Fruit fly (Drosophila melanogaster): Measurements from ENCODE around the gene Nedd8.

The Nedd8 gene

dm6 chr2L:18906615-18907014 lies 45.0 kb downstream of the Nedd8 start (continued):
- TF ChIP-seq CG1602 (GFP tag; optimal IDR thresholded peaks at IDR 0.05), result peak; percentile 26
- TF ChIP-seq CG8359 (GFP tag; optimal IDR thresholded peaks at IDR 0.05; ENCODE audit: borderline replicate concordance), result peak; percentile 36
- peak; percentile 14 for TF ChIP-seq Deaf1 (tag; optimal IDR thresholded peaks at IDR 0.05)
- no peak for TF ChIP-seq psq (GFP tag; optimal IDR thresholded peaks at IDR 0.05)
- TF ChIP-seq CG6654 (GFP tag; optimal IDR thresholded peaks at IDR 0.05), result no peak
- peak; percentile 48; the same call in 2 of the 3 replicates for TF ChIP-seq croc (GFP tag; conservative IDR thresholded peaks at IDR 0.05)
- TF ChIP-seq lmd (GFP tag; IDR thresholded peaks at IDR 0.05), result peak; percentile 53
- peak; percentile 37; the same call in 1 of the 2 replicates for TF ChIP-seq peb (GFP tag; IDR thresholded peaks at IDR 0.05)
- peak; percentile 6 for TF ChIP-seq CG8924 (tag; optimal IDR thresholded peaks at IDR 0.05)
- peak; percentile 13 for TF ChIP-seq CG4820 (GFP tag; optimal IDR thresholded peaks at IDR 0.05)
- no peak for TF ChIP-seq al (GFP tag; IDR thresholded peaks at IDR 0.05)
- no peak for TF ChIP-seq CG12659 (GFP tag; optimal IDR thresholded peaks at IDR 0.05)
- no peak for TF ChIP-seq tna (GFP tag; IDR thresholded peaks at IDR 0.05; ENCODE audit: partially characterized antibody)
- TF ChIP-seq cato (GFP tag; optimal IDR thresholded peaks at IDR 0.05; ENCODE audit: borderline replicate concordance), result no peak
- no peak for TF ChIP-seq E2f2 (GFP tag; IDR thresholded peaks at IDR 0.05)
- TF ChIP-seq Fer3 (tag; optimal IDR thresholded peaks at IDR 0.05), result peak; percentile 18
- no peak for TF ChIP-seq CG9609 (GFP tag; optimal IDR thresholded peaks at IDR 0.05)
- peak; percentile 66 for TF ChIP-seq CG11504 (tag; optimal IDR thresholded peaks at IDR 0.05)
- TF ChIP-seq Awh (GFP tag; IDR thresholded peaks at IDR 0.05), result no peak
- no peak for TF ChIP-seq Dad (GFP tag; optimal IDR thresholded peaks at IDR 0.05)
- peak; percentile 53 for TF ChIP-seq CG17359 (tag; optimal IDR thresholded peaks at IDR 0.05)
- no peak for TF ChIP-seq CG14014 (GFP tag; IDR thresholded peaks at IDR 0.05)
- TF ChIP-seq CG10431 (GFP tag; optimal IDR thresholded peaks at IDR 0.05), result no peak
- TF ChIP-seq Atf-2 (GFP tag; optimal IDR thresholded peaks at IDR 0.05), result no peak
- no peak for TF ChIP-seq CG13296 (GFP tag; optimal IDR thresholded peaks at IDR 0.05)
- no peak for TF ChIP-seq Doc2 (GFP tag; IDR thresholded peaks at IDR 0.05)
- TF ChIP-seq kay (GFP tag; optimal IDR thresholded peaks at IDR 0.05), result no peak
- TF ChIP-seq CG10366 (GFP tag; IDR thresholded peaks at IDR 0.05), result peak; percentile 34; the same call in 1 of the 2 replicates
- TF ChIP-seq klu (GFP tag; IDR thresholded peaks at IDR 0.05), result no peak
- TF ChIP-seq lab (GFP tag; optimal IDR thresholded peaks at IDR 0.05), result peak; percentile 2
- peak; percentile 20; the same call in 1 of the 3 replicates for TF ChIP-seq tgo (GFP tag; IDR thresholded peaks at IDR 0.05)
- TF ChIP-seq Abd-B (GFP tag; optimal IDR thresholded peaks at IDR 0.05), result peak; percentile 34
- peak; percentile 31 for TF ChIP-seq CoRest (tag; optimal IDR thresholded peaks at IDR 0.05)
- no peak for TF ChIP-seq Bgb (GFP tag; IDR thresholded peaks at IDR 0.05; ENCODE audit: partially characterized antibody)
- peak; percentile 67 for TF ChIP-seq CG14710 (tag; optimal IDR thresholded peaks at IDR 0.05)
- TF ChIP-seq H2.0 (GFP tag; IDR thresholded peaks at IDR 0.05), result no peak
- TF ChIP-seq CG18764 (GFP tag; optimal IDR thresholded peaks at IDR 0.05), result peak; percentile 25
- no peak for TF ChIP-seq CG13624 (GFP tag; optimal IDR thresholded peaks at IDR 0.05)
- TF ChIP-seq CG12942 (GFP tag; optimal IDR thresholded peaks at IDR 0.05), result no peak
- peak; percentile 52 for TF ChIP-seq CG6254 (GFP tag; optimal IDR thresholded peaks at IDR 0.05)
- TF ChIP-seq pan (optimal IDR thresholded peaks at IDR 0.05), result no peak
- peak in 1 of 2 experiments; percentile 48 for TF ChIP-seq pan (GFP tag; optimal IDR thresholded peaks at IDR 0.05 in 1 of 2, IDR thresholded peaks at IDR 0.05 in 1 of 2)
- no peak for TF ChIP-seq sqz (GFP tag; optimal IDR thresholded peaks at IDR 0.05)
- peak; percentile 39 for TF ChIP-seq Xbp1 (GFP tag; optimal IDR thresholded peaks at IDR 0.05)
- TF ChIP-seq CG4617 (GFP tag; optimal IDR thresholded peaks at IDR 0.05; ENCODE audit: borderline replicate concordance), result no peak
- TF ChIP-seq CG3407 (GFP tag; optimal IDR thresholded peaks at IDR 0.05), result no peak
- no peak for TF ChIP-seq CG17568 (GFP tag; optimal IDR thresholded peaks at IDR 0.05)
- no peak for TF ChIP-seq CG17612 (GFP tag; IDR thresholded peaks at IDR 0.05)
- peak; percentile 37 for TF ChIP-seq CG15269 (tag; optimal IDR thresholded peaks at IDR 0.05)
- TF ChIP-seq CG12391 (tag; optimal IDR thresholded peaks at IDR 0.05), result no peak
- no peak for TF ChIP-seq CG34376 (GFP tag; optimal IDR thresholded peaks at IDR 0.05)

Measured in whole organism, embryonic.